Worm (Caenorhabditis elegans) whole organism, young adult: Measurements from ENCODE around the gene gyf-1.

Source experiments
- F22D6.2 ChIP-seq: sonication (generic microtip); optimal IDR thresholded peaks from 2 replicates; lab custom pipeline; 2016; ENCODE audit warnings: mild to moderate bottlenecking, missing genetic modification characterization, missing compliant biosample characterization
- F23B12.7 ChIP-seq: sonication (generic microtip); optimal IDR thresholded peaks from 2 replicates; lab custom pipeline; 2017; ENCODE audit warnings: missing genetic modification characterization, mild to moderate bottlenecking, missing compliant biosample characterization, antibody characterized with exemption, moderate library complexity; ENCODE audit not compliant: insufficient read depth
- F49E8.2 ChIP-seq: sonication (generic microtip); optimal IDR thresholded peaks from 3 replicates; lab custom pipeline; 2017; ENCODE audit warnings: missing genetic modification characterization, mild to moderate bottlenecking, missing compliant biosample characterization, antibody characterized with exemption, moderate library complexity; ENCODE audit not compliant: insufficient read depth
- T26A5.8 ChIP-seq: sonication (generic microtip); optimal IDR thresholded peaks from 2 replicates; lab custom pipeline; 2016; ENCODE audit warnings: missing genetic modification characterization, missing compliant biosample characterization
- Y53G8AR.9 ChIP-seq: fragments of 200-800 bp; sonication (Bioruptor generic); conservative IDR thresholded peaks from 2 replicates; pipeline ENCODE4 v1.3.6; 2022; ENCODE audit warnings: missing genetic modification reagents, missing genetic modification characterization, missing compliant biosample characterization
- Y79H2A.3 ChIP-seq: fragments of 200-800 bp; sonication (Bioruptor generic); conservative IDR thresholded peaks from 2 replicates; pipeline ENCODE4 v1.3.6; 2022; ENCODE audit warnings: missing genetic modification reagents, missing genetic modification characterization, missing compliant biosample characterization
- akir-1 ChIP-seq: fragments of 200-800 bp; sonication (Bioruptor generic); optimal IDR thresholded peaks from 2 replicates; lab custom pipeline; 2018; ENCODE audit warnings: mild to moderate bottlenecking, missing genetic modification characterization, moderate library complexity, missing compliant biosample characterization
- aptf-2 ChIP-seq: fragments of 200-800 bp; sonication (Bioruptor generic); conservative IDR thresholded peaks from 2 replicates; pipeline ENCODE4 v1.3.6; 2022; ENCODE audit warnings: missing genetic modification reagents, missing genetic modification characterization, missing compliant biosample characterization
- aptf-3 ChIP-seq: fragments of 200-800 bp; sonication (Bioruptor generic); IDR thresholded peaks from 2 replicates; pipeline ENCODE4 v1.3.6; 2022; ENCODE audit warnings: missing genetic modification characterization, missing compliant biosample characterization
- atf-7 ChIP-seq: sonication (generic microtip); optimal IDR thresholded peaks from 2 replicates; lab custom pipeline; 2017; ENCODE audit warnings: mild to moderate bottlenecking, missing genetic modification characterization, missing compliant biosample characterization
- attf-6 ChIP-seq: fragments of 200-800 bp; sonication (Bioruptor generic); IDR thresholded peaks from 2 replicates; pipeline ENCODE4 v1.3.6; 2022; ENCODE audit warnings: missing genetic modification reagents, missing genetic modification characterization, missing compliant biosample characterization
- bed-2 ChIP-seq: fragments of 200-800 bp; sonication (Bioruptor generic); IDR thresholded peaks from 2 replicates; pipeline ENCODE4 v1.3.6; 2022; ENCODE audit warnings: missing genetic modification reagents, missing genetic modification characterization, missing compliant biosample characterization
- ceh-100 ChIP-seq: fragments of 200-800 bp; sonication (Bioruptor generic); IDR thresholded peaks from 2 replicates; pipeline ENCODE4 v1.3.6; 2022; ENCODE audit warnings: missing genetic modification reagents, missing genetic modification characterization, missing compliant biosample characterization
- ceh-58 ChIP-seq: fragments of 200-800 bp; sonication (Bioruptor generic); IDR thresholded peaks from 2 replicates; pipeline ENCODE4 v1.3.6; 2022; ENCODE audit warnings: missing genetic modification characterization, missing compliant biosample characterization
- ceh-79 ChIP-seq: sonication (generic microtip); optimal IDR thresholded peaks from 2 replicates; lab custom pipeline; 2017; ENCODE audit warnings: mild to moderate bottlenecking, missing genetic modification characterization, missing compliant biosample characterization
- chd-7 ChIP-seq: sonication (generic microtip); optimal IDR thresholded peaks from 2 replicates; lab custom pipeline; 2016; ENCODE audit warnings: mild to moderate bottlenecking, missing genetic modification characterization, moderate library complexity, missing compliant biosample characterization
- egl-44 ChIP-seq: fragments of 200-800 bp; sonication (Bioruptor generic); IDR thresholded peaks from 2 replicates; pipeline ENCODE4 v1.3.6; 2022; ENCODE audit warnings: missing genetic modification reagents, missing genetic modification characterization, missing compliant biosample characterization
- egrh-3 ChIP-seq: fragments of 200-800 bp; sonication (Bioruptor generic); IDR thresholded peaks from 2 replicates; pipeline ENCODE4 v1.3.6; 2022; ENCODE audit warnings: missing genetic modification reagents, missing genetic modification characterization, missing compliant biosample characterization
- hlh-12 ChIP-seq: sonication (generic microtip); optimal IDR thresholded peaks from 2 replicates; lab custom pipeline; 2016; ENCODE audit warnings: missing genetic modification characterization, missing compliant biosample characterization
- hmg-1.2 ChIP-seq: fragments of 200-800 bp; sonication (Bioruptor generic); IDR thresholded peaks from 2 replicates; pipeline ENCODE4 v1.3.6; 2022; ENCODE audit warnings: missing genetic modification reagents, missing genetic modification characterization, missing compliant biosample characterization
- lin-26 ChIP-seq: fragments of 200-800 bp; sonication (Bioruptor generic); IDR thresholded peaks from 2 replicates; pipeline ENCODE4 v1.3.6; 2022; ENCODE audit warnings: missing genetic modification reagents, missing genetic modification characterization, missing compliant biosample characterization
- lir-1 ChIP-seq: fragments of 200-800 bp; sonication (Bioruptor generic); conservative IDR thresholded peaks from 2 replicates; pipeline ENCODE4 v1.3.6; 2022; ENCODE audit warnings: missing genetic modification reagents, missing genetic modification characterization, missing compliant biosample characterization
- mcd-1 ChIP-seq: fragments of 200-800 bp; sonication (Bioruptor generic); IDR thresholded peaks from 2 replicates; pipeline ENCODE4 v1.3.6; 2022; ENCODE audit warnings: missing genetic modification reagents, missing genetic modification characterization, missing compliant biosample characterization
- mel-28 ChIP-seq: sonication (generic microtip); optimal IDR thresholded peaks from 2 replicates; lab custom pipeline; 2016; ENCODE audit warnings: borderline replicate concordance, mild to moderate bottlenecking, missing genetic modification characterization, missing compliant biosample characterization
- mes-4 ChIP-seq: sonication (generic microtip); optimal IDR thresholded peaks from 2 replicates; lab custom pipeline; 2016; ENCODE audit warnings: missing genotype, missing genetic modification characterization, missing compliant biosample characterization
- nfya-1 ChIP-seq: sonication (generic microtip); optimal IDR thresholded peaks from 2 replicates; lab custom pipeline; 2017; ENCODE audit warnings: antibody characterized with exemption, missing compliant biosample characterization, missing genetic modification characterization, borderline replicate concordance; ENCODE audit not compliant: insufficient read depth
- nfya-2 ChIP-seq: fragments of 200-800 bp; sonication (Bioruptor generic); IDR thresholded peaks from 2 replicates; pipeline ENCODE4 v1.3.6; 2022; ENCODE audit warnings: missing genetic modification reagents, missing genetic modification characterization, missing compliant biosample characterization
- nfyb-1 ChIP-seq: fragments of 200-800 bp; sonication (Bioruptor generic); IDR thresholded peaks from 2 replicates; pipeline ENCODE4 v1.3.6; 2022; ENCODE audit warnings: missing genetic modification reagents, missing genetic modification characterization, missing compliant biosample characterization
- nhr-80 ChIP-seq: sonication (generic microtip); optimal IDR thresholded peaks from 2 replicates; lab custom pipeline; 2016; ENCODE audit warnings: missing genetic modification characterization, missing compliant biosample characterization
- pbrm-1 ChIP-seq: fragments of 200-800 bp; sonication (Bioruptor generic); IDR thresholded peaks from 2 replicates; pipeline ENCODE4 v1.3.6; 2022; ENCODE audit warnings: missing genetic modification reagents, missing genetic modification characterization, missing compliant biosample characterization
- rcor-1 ChIP-seq: fragments of 200-800 bp; sonication (Bioruptor generic); IDR thresholded peaks from 2 replicates; pipeline ENCODE4 v1.3.6; 2022; ENCODE audit warnings: missing genetic modification reagents, missing genetic modification characterization, missing compliant biosample characterization
- repo-1 ChIP-seq: sonication (generic microtip); optimal IDR thresholded peaks from 2 replicates; lab custom pipeline; 2017; ENCODE audit warnings: mild to moderate bottlenecking, missing genetic modification characterization, missing compliant biosample characterization
- rpc-1 ChIP-seq, 2 experiments: fragments of 150-350 bp in 1 of 2; sonication (generic microtip) in 1 of 2; optimal IDR thresholded peaks; 2 replicates each; lab custom pipeline; 2014 to 2018; ENCODE audit warnings: missing biosample characterization in 1 of 2, missing genetic modification characterization in 1 of 2, missing genetic modification reagents in 1 of 2, missing genotype in 1 of 2
- snpc-1.1 ChIP-seq: sonication (generic microtip); optimal IDR thresholded peaks from 2 replicates; lab custom pipeline; 2017; ENCODE audit warnings: missing genetic modification characterization, mild to moderate bottlenecking, missing compliant biosample characterization, antibody characterized with exemption, moderate library complexity, missing genotype, missing genetic modification reagents; ENCODE audit not compliant: insufficient read depth
- snpc-1.3 ChIP-seq: sonication (generic microtip); optimal IDR thresholded peaks from 2 replicates; lab custom pipeline; 2017; ENCODE audit warnings: missing genetic modification characterization, mild to moderate bottlenecking, missing compliant biosample characterization, antibody characterized with exemption, moderate library complexity, missing genotype, missing genetic modification reagents; ENCODE audit not compliant: insufficient read depth
- snpc-3.4 ChIP-seq: sonication (generic microtip); optimal IDR thresholded peaks from 2 replicates; lab custom pipeline; 2017; ENCODE audit warnings: missing genetic modification characterization, mild to moderate bottlenecking, missing compliant biosample characterization, antibody characterized with exemption, moderate library complexity, missing genotype, missing genetic modification reagents
- ztf-18 ChIP-seq: sonication (generic microtip); optimal IDR thresholded peaks from 2 replicates; lab custom pipeline; 2016; ENCODE audit warnings: missing genotype, mild to moderate bottlenecking, missing genetic modification characterization, missing compliant biosample characterization
- ztf-26 ChIP-seq: sonication (generic microtip); optimal IDR thresholded peaks from 2 replicates; lab custom pipeline; 2017; ENCODE audit warnings: missing genetic modification characterization, missing compliant biosample characterization
- ztf-28 ChIP-seq: fragments of 200-800 bp; sonication (Bioruptor generic); IDR thresholded peaks from 2 replicates; pipeline ENCODE4 v1.3.6; 2022; ENCODE audit warnings: missing genetic modification reagents, missing genetic modification characterization, missing compliant biosample characterization
- ztf-6 ChIP-seq: fragments of 200-800 bp; sonication (Bioruptor generic); IDR thresholded peaks from 2 replicates; pipeline ENCODE4 v1.3.6; 2022; ENCODE audit warnings: missing genetic modification reagents, missing genetic modification characterization, missing compliant biosample characterization

gyf-1 gene

DNA sequence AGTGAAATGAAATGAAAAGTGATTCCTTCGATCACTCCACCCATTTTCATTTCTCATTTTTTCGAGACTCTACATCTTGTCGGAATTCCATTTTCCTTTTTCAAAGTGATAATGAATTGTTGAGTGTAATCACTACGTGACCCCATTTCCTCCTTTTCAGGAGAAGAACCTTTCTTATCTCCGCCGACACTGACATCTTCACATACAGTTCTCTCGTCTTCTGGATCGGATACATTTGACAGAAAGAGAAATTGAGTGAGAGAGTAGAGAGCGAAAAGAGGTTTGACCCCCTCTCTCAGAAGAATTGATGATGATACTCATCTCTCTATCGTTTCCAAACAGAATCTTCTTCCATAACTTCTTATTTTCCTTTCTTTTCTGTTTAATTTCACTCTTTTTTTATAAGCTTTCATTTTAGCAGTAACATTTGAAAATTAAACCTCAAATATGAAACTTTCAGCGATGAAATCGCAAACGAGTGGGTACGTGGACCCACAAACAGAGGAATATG lies 29.9 kb downstream of the gyf-1 start, which contains the start of gene dpy-2:
Gene dpy-2 (plus strand): TSS at position 461 of the 511 bp plus-strand sequence.
- TF ChIP-seq nfya-2 (GFP tag; lab: Robert Waterston, UW) (no peak), ceh-58 (GFP tag; lab: Robert Waterston, UW) (no peak), nhr-80 (tag; lab: Kevin White, UChicago) (no peak)

DNA sequence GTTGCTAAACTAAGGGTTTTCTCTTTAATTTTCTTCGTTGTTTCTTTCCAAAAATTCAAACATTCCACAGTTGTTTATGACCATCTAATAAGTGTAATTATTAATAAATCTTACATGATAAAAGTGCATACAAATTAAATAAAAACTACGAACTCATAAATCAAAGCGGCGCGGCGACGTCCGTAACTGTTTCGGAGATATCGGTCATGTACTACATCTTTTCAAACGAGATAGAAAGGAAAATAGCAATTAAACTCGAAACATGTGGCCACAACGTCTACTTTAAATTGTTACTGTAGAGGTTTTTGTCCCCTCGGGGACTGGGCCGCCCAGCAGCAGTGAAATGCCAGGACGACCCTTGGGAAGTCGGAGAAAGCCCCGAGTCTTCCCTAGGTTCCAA lies 31.8 kb downstream of the gyf-1 start:
- no peak for TF ChIP-seq rcor-1 (GFP tag; lab: Robert Waterston, UW)

ce11 chrII:6716638-6717037 lies 32.6 kb downstream of the gyf-1 start, which contains the start of the genes T14B4.5 and T14B4.20:
T14B4.5 (plus strand) TSS chrII:6716863.
T14B4.20 (plus strand) TSS chrII:6716901.
- TF ChIP-seq F23B12.7 (tag; lab: Kevin White, UChicago) (no peak), ceh-79 (tag; lab: Kevin White, UChicago) (no peak), hmg-1.2 (GFP tag; lab: Robert Waterston, UW) (peak; percentile 51; the same call in 1 of the 2 replicates)

DNA sequence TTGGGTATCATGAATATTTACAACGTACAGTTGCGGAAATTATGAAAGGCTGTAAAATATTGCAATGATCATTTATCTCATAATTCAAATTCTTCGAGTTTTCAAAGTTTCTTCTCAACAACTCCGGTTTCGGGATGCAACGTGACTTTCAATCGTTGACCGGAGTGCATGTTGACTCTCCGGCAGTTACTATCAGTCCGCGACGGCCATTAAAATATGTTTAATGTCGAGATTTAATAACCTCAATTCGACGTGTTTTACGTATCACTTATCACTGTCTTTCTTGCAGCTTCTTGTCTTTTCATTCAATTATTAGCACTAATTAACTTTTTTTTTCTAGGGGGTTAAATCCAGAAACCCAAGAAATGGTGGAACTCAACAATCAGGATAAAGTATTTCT lies 34.2 kb downstream of the gyf-1 start, which contains the start of gene tsp-10:
Gene tsp-10 (plus strand): TSS at position 366 of the 400 bp plus-strand sequence.
- TF ChIP-seq attf-6 (GFP tag; lab: Robert Waterston, UW), result no peak
- TF ChIP-seq aptf-2, result no peak
- no peak for TF ChIP-seq F49E8.2
- no peak for TF ChIP-seq akir-1 (GFP tag; lab: Kevin White, UChicago)
- TF ChIP-seq nfya-1 (tag; lab: Kevin White, UChicago), result no peak
- no peak for TF ChIP-seq lir-1

DNA sequence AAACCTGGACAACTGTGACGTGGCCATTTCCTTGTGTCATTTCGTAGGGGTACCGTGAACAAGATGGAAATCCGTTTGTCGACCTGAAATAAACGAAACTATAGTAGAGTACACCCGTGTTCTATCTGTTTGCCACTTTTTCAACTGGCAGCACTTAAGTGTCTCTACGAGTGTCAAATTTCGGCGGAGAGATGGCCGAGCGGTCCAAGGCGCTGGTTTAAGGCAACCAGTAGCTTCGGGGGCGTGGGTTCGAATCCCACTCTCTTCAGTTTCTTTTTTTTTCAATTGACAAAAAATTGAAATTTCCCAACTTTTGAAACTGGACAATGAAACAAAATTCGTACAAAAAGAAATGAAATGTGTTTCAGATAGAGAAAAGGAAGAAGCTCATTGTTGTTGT lies 37.5 kb downstream of the gyf-1 start:
- TF ChIP-seq F22D6.2 (no peak), mcd-1 (GFP tag; lab: Robert Waterston, UW) (peak; percentile 51; the same call in 1 of the 2 replicates), snpc-1.3 (tag; lab: Kevin White, UChicago) (no peak), atf-7 (peak; percentile 4), lin-26 (GFP tag; lab: Robert Waterston, UW) (no peak; the same call in 1 of the 2 replicates), mel-28 (tag; lab: Kevin White, UChicago) (no peak), ceh-100 (0 out of 2 replicates have a peak, but pooled peaks have one; percentile 24), snpc-3.4 (tag; lab: Kevin White, UChicago) (peak; percentile 12), T26A5.8 (tag; lab: Kevin White, UChicago) (no peak), Y79H2A.3 (GFP tag; lab: Robert Waterston, UW) (no peak), egrh-3 (GFP tag; lab: Robert Waterston, UW) (peak; percentile 44; the same call in 1 of the 2 replicates), egl-44 (GFP tag; lab: Robert Waterston, UW) (no peak), bed-2 (no peak), hlh-12 (no peak), repo-1 (tag; lab: Kevin White, UChicago) (peak; percentile 19), rpc-1 (optimal IDR thresholded peaks at IDR 0.05; lab: Kevin White, UChicago) (peak; percentile 68), rpc-1 (tag; optimal IDR thresholded peaks at IDR 0.05; lab: Kevin White, UChicago) (peak; percentile 81), chd-7 (tag; lab: Kevin White, UChicago) (peak; percentile 39), snpc-1.1 (peak; percentile 14), nfyb-1 (no peak), pbrm-1 (GFP tag; lab: Robert Waterston, UW) (no peak), aptf-3 (GFP tag; lab: Robert Waterston, UW) (0 out of 2 replicates have a peak, but pooled peaks have one; percentile 24), rcor-1 (GFP tag; lab: Robert Waterston, UW) (no peak), ztf-18 (tag; lab: Kevin White, UChicago) (peak; percentile 13), F49E8.2 (no peak), ztf-26 (tag; lab: Kevin White, UChicago) (no peak), Y53G8AR.9 (no peak), ztf-28 (GFP tag; lab: Robert Waterston, UW) (peak; percentile 65; the same call in 1 of the 2 replicates), mes-4 (no peak), ztf-6 (GFP tag; lab: Robert Waterston, UW) (no peak)
